Worm (Caenorhabditis elegans): ENCODE results near the gene arx-4.

ce11 chrIII:852296-852695 is 9.8 kb upstream of the arx-4 start, which contains the start of gene moma-1:
- no peak for TF ChIP-seq lsy-2 (tag; optimal IDR thresholded peaks at IDR 0.05)
- TF ChIP-seq nhr-237 (tag; optimal IDR thresholded peaks at IDR 0.05), result no peak
